Worm (Caenorhabditis elegans) whole organism, midembryonic: ENCODE results near the gene C49H3.6.

Experiments used
- T22C8.4 ChIP-seq: fragments of 200-800 bp; sonication (Bioruptor generic); IDR thresholded peaks from 2 replicates; pipeline ENCODE4 v1.3.6; 2022; ENCODE audit warnings: missing genetic modification characterization, missing compliant biosample characterization
- flt-1 ChIP-seq: fragments of 200-800 bp; sonication (Bioruptor generic); IDR thresholded peaks from 2 replicates; pipeline ENCODE4 v1.3.6; 2022; ENCODE audit warnings: missing genetic modification characterization, missing compliant biosample characterization
- tab-1 ChIP-seq: fragments of 200-800 bp; sonication (Bioruptor generic); IDR thresholded peaks from 2 replicates; pipeline ENCODE4 v1.3.6; 2022; ENCODE audit warnings: missing genetic modification characterization, missing compliant biosample characterization
- ztf-29 ChIP-seq: fragments of 200-800 bp; sonication (Bioruptor generic); IDR thresholded peaks from 2 replicates; pipeline ENCODE4 v1.3.6; 2022; ENCODE audit warnings: missing genetic modification reagents, missing genetic modification characterization, missing compliant biosample characterization

ce11 chrIV:7955849-7956248, 52.3 kb downstream of the C49H3.6 start, which contains the start of gene ceh-19:
- TF ChIP-seq flt-1 (no peak), tab-1 (no peak), T22C8.4 (GFP tag; lab: Robert Waterston, UW) (no peak), ztf-29 (no peak)
